Worm (Caenorhabditis elegans): ENCODE data around the gene F59A7.14.

- no peak for TF ChIP-seq aly-1 (tag; optimal IDR thresholded peaks at IDR 0.05)
- no peak for TF ChIP-seq hmbx-1 (tag; optimal IDR thresholded peaks at IDR 0.05)
- TF ChIP-seq B0310.2 (tag; optimal IDR thresholded peaks at IDR 0.05) = no peak
- no peak for TF ChIP-seq scrt-1 (GFP tag; IDR thresholded peaks at IDR 0.05)
These were observed 37.1 kb downstream of the F59A7.14 start for ce11 chrV:2055765-2056504.
